Fruit fly (Drosophila melanogaster) whole organism, wandering third instar larva: Measurements from ENCODE around the gene Oatp74D.
A peak's percentile ranks its signal among the peaks of the same experiment; 100 is the strongest.

ENCODE experiments used
- CG32264 ChIP-seq: fragments of 200-800 bp; sonication (Bioruptor generic); optimal IDR thresholded peaks from 2 replicates; lab custom pipeline; 2016; ENCODE audit warnings: missing biosample characterization, missing genetic modification characterization
- CrebA ChIP-seq: fragments of 200-800 bp; sonication (Bioruptor generic); optimal IDR thresholded peaks from 2 replicates; lab custom pipeline; 2016; ENCODE audit warnings: missing biosample characterization, mild to moderate bottlenecking, missing genetic modification characterization, borderline replicate concordance
- Dfd ChIP-seq: fragments of >200 bp; optimal IDR thresholded peaks from 2 replicates; lab custom pipeline; 2017; ENCODE audit warnings: missing biosample characterization, missing genetic modification characterization
- GATAd ChIP-seq: sonication (Bioruptor generic); optimal IDR thresholded peaks from 2 replicates; lab custom pipeline; 2016; ENCODE audit warnings: missing biosample characterization, missing genetic modification characterization
- HLH106 ChIP-seq: fragments of 200-800 bp; optimal IDR thresholded peaks from 3 replicates; lab custom pipeline; 2019; ENCODE audit warnings: missing biosample characterization, mild to moderate bottlenecking, missing genetic modification characterization, moderate library complexity
- Hnf4 ChIP-seq: fragments of 200-800 bp; sonication (Bioruptor generic); optimal IDR thresholded peaks from 2 replicates; lab custom pipeline; 2016; ENCODE audit warnings: missing biosample characterization, mild to moderate bottlenecking, missing genetic modification characterization
- Hr78 ChIP-seq: fragments of >200 bp; optimal IDR thresholded peaks from 2 replicates; lab custom pipeline; 2017; ENCODE audit warnings: missing biosample characterization, missing genetic modification characterization
- Hr83 ChIP-seq: fragments of 200-300 bp; sonication (Bioruptor generic); optimal IDR thresholded peaks from 2 replicates; lab custom pipeline; 2016; ENCODE audit warnings: missing biosample characterization, mild to moderate bottlenecking, missing genetic modification characterization, moderate library complexity; ENCODE audit not compliant: poor library complexity, severe bottlenecking
- Jra ChIP-seq: sonication (Bioruptor generic); optimal IDR thresholded peaks from 2 replicates; lab custom pipeline; 2016; ENCODE audit warnings: missing biosample characterization, missing genetic modification characterization
- Mio ChIP-seq: sonication (Bioruptor generic); optimal IDR thresholded peaks from 2 replicates; lab custom pipeline; 2016; ENCODE audit warnings: missing biosample characterization, missing genetic modification characterization
- N ChIP-seq: fragments of >200 bp; optimal IDR thresholded peaks from 2 replicates; lab custom pipeline; 2018; ENCODE audit warnings: missing biosample characterization, missing external identifiers, missing genetic modification characterization
- OdsH ChIP-seq: fragments of 200-800 bp; sonication (Bioruptor generic); optimal IDR thresholded peaks from 2 replicates; lab custom pipeline; 2016; ENCODE audit warnings: missing biosample characterization, mild to moderate bottlenecking, missing genetic modification characterization
- Rel ChIP-seq, 2 experiments: fragments of 200-800 bp; sonication (Bioruptor generic) in 1 of 2; optimal IDR thresholded peaks; 2 replicates in 1 of 2; 3 replicates in 1 of 2; lab custom pipeline; 2016 to 2019; ENCODE audit warnings: mild to moderate bottlenecking in 2 of 2, missing biosample characterization in 2 of 2, missing genetic modification characterization in 2 of 2, moderate library complexity in 1 of 2
- Sp1 ChIP-seq: fragments of 200-800 bp; sonication (Bioruptor generic); optimal IDR thresholded peaks from 3 replicates; lab custom pipeline; 2019; ENCODE audit warnings: missing biosample characterization, mild to moderate bottlenecking, missing genetic modification characterization, moderate library complexity
- Vsx2 ChIP-seq: fragments of 200-300, 225-300 bp; sonication (Bioruptor generic); optimal IDR thresholded peaks from 2 replicates; lab custom pipeline; 2018; ENCODE audit warnings: missing biosample characterization, missing genetic modification characterization; ENCODE audit not compliant: partially characterized antibody
- br ChIP-seq: fragments of 200-800 bp; sonication (Bioruptor generic); optimal IDR thresholded peaks from 2 replicates; lab custom pipeline; 2016; ENCODE audit warnings: missing biosample characterization, missing genetic modification characterization
- brk ChIP-seq: fragments of 200-800 bp; sonication (Bioruptor generic); optimal IDR thresholded peaks from 2 replicates; lab custom pipeline; 2016; ENCODE audit warnings: missing biosample characterization, mild to moderate bottlenecking, missing genetic modification characterization
- dl ChIP-seq, 2 experiments: fragments of 175-275, 200-275 bp in 1 of 2; fragments of 200-275 bp in 1 of 2; sonication (Bioruptor generic); optimal IDR thresholded peaks; lab custom pipeline; 2018; ENCODE audit warnings: mild to moderate bottlenecking in 2 of 2, missing biosample characterization in 2 of 2, missing genetic modification characterization in 2 of 2, moderate library complexity in 2 of 2; ENCODE audit not compliant: partially characterized antibody in 2 of 2, insufficient read depth in 1 of 2
- dmrt93B ChIP-seq: fragments of 200-800 bp; sonication (Bioruptor generic); optimal IDR thresholded peaks from 2 replicates; lab custom pipeline; 2018; ENCODE audit warnings: missing biosample characterization, mild to moderate bottlenecking, missing genetic modification characterization
- dsf ChIP-seq: sonication (Bioruptor generic); optimal IDR thresholded peaks from 2 replicates; lab custom pipeline; 2016; ENCODE audit warnings: missing biosample characterization, missing genetic modification characterization, borderline replicate concordance
- ey ChIP-seq: fragments of 200-800 bp; sonication (Bioruptor generic); optimal IDR thresholded peaks from 2 replicates; lab custom pipeline; 2016; ENCODE audit warnings: missing biosample characterization, missing genetic modification characterization
- foxo ChIP-seq, 2 experiments: fragments of 200-800 bp; sonication (Bioruptor generic); optimal IDR thresholded peaks; 2 replicates in 1 of 2; 3 replicates in 1 of 2; lab custom pipeline; 2016 to 2017; ENCODE audit warnings: missing biosample characterization in 2 of 2, missing genetic modification characterization in 2 of 2
- fru ChIP-seq: fragments of 200-800 bp; sonication (Bioruptor generic); optimal IDR thresholded peaks from 3 replicates; lab custom pipeline; 2016; ENCODE audit warnings: missing biosample characterization, mild to moderate bottlenecking, missing genetic modification characterization
- h ChIP-seq: fragments of 200-800 bp; sonication (Bioruptor generic); optimal IDR thresholded peaks from 3 replicates; lab custom pipeline; 2016; ENCODE audit warnings: missing biosample characterization, mild to moderate bottlenecking, missing genetic modification characterization
- jim ChIP-seq: fragments of 175-275, 200-325 bp; sonication (Bioruptor generic); optimal IDR thresholded peaks from 2 replicates; lab custom pipeline; 2016; ENCODE audit warnings: missing biosample characterization, mild to moderate bottlenecking, missing genetic modification characterization
- lola ChIP-seq: fragments of >200 bp; optimal IDR thresholded peaks from 2 replicates; lab custom pipeline; 2017; ENCODE audit warnings: missing biosample characterization, missing genetic modification characterization
- psq ChIP-seq: fragments of 200-800 bp; sonication (Bioruptor generic); optimal IDR thresholded peaks from 3 replicates; lab custom pipeline; 2017; ENCODE audit warnings: missing biosample characterization, mild to moderate bottlenecking, missing genetic modification characterization, moderate library complexity
- sage ChIP-seq: fragments of 200-800 bp; sonication (Bioruptor generic); optimal IDR thresholded peaks from 2 replicates; lab custom pipeline; 2016; ENCODE audit warnings: missing biosample characterization, mild to moderate bottlenecking, missing genetic modification characterization
- sv ChIP-seq: fragments of 200-800 bp; sonication (Bioruptor generic); optimal IDR thresholded peaks from 3 replicates; lab custom pipeline; 2016; ENCODE audit warnings: missing biosample characterization, missing genetic modification characterization
- tai ChIP-seq: sonication (Bioruptor generic); optimal IDR thresholded peaks from 2 replicates; lab custom pipeline; 2016; ENCODE audit warnings: missing biosample characterization, missing genetic modification characterization
- usp ChIP-seq: fragments of >200 bp; optimal IDR thresholded peaks from 2 replicates; lab custom pipeline; 2017; ENCODE audit warnings: missing biosample characterization, missing genetic modification characterization
- woc ChIP-seq: sonication (Bioruptor generic); optimal IDR thresholded peaks from 2 replicates; lab custom pipeline; 2016; ENCODE audit warnings: missing biosample characterization, mild to moderate bottlenecking, missing genetic modification characterization

Gene Oatp74D

dm6 chr3L:17533745-17534144 is 46.8 kb downstream of the Oatp74D start:
- no peak for TF ChIP-seq dsf
- TF ChIP-seq ey, result no peak
- TF ChIP-seq lola (GFP tag; lab: Kevin White, UChicago), result no peak
- no peak for TF ChIP-seq woc

- no peak for TF ChIP-seq Vsx2 (GFP tag; lab: Kevin White, UChicago)
- no peak for TF ChIP-seq Dfd (GFP tag; lab: Kevin White, UChicago)
- no peak for TF ChIP-seq fru
- TF ChIP-seq Rel (GFP tag; optimal IDR thresholded peaks at IDR 0.05; lab: Kevin White, UChicago), result no peak
- TF ChIP-seq Rel (tag; optimal IDR thresholded peaks at IDR 0.05; lab: Kevin White, UChicago), result no peak
- no peak for TF ChIP-seq usp (GFP tag; lab: Kevin White, UChicago)
- no peak for TF ChIP-seq dsf
- TF ChIP-seq Hr83 (GFP tag; lab: Kevin White, UChicago), result no peak
- TF ChIP-seq tai (GFP tag; lab: Kevin White, UChicago), result no peak
- TF ChIP-seq N (GFP tag; lab: Kevin White, UChicago), result no peak
- TF ChIP-seq sage (GFP tag; lab: Kevin White, UChicago), result no peak
- no peak for TF ChIP-seq psq (GFP tag; lab: Kevin White, UChicago)
Measured at dm6 chr3L:17534396-17534795, 47.5 kb downstream of the Oatp74D start.

dm6 chr3L:17535768-17536167 is 48.9 kb downstream of the Oatp74D start:
- no peak for TF ChIP-seq GATAd
- no peak for TF ChIP-seq CrebA (GFP tag; lab: Kevin White, UChicago)
- TF ChIP-seq Hr83 (GFP tag; lab: Kevin White, UChicago), result no peak
- no peak for TF ChIP-seq jim (GFP tag; lab: Kevin White, UChicago)
- TF ChIP-seq tai (GFP tag; lab: Kevin White, UChicago), result no peak
- TF ChIP-seq CG32264 (GFP tag; lab: Kevin White, UChicago), result no peak
- no peak for TF ChIP-seq h (GFP tag; lab: Kevin White, UChicago)
- TF ChIP-seq usp (GFP tag; lab: Kevin White, UChicago), result no peak
- no peak for TF ChIP-seq Rel (GFP tag; optimal IDR thresholded peaks at IDR 0.05; lab: Kevin White, UChicago)
- TF ChIP-seq Rel (tag; optimal IDR thresholded peaks at IDR 0.05; lab: Kevin White, UChicago), result no peak
- TF ChIP-seq psq (GFP tag; lab: Kevin White, UChicago), result no peak
- no peak for TF ChIP-seq OdsH
- TF ChIP-seq dmrt93B, result no peak
- no peak for TF ChIP-seq ey
- no peak for TF ChIP-seq Vsx2 (GFP tag; lab: Kevin White, UChicago)
- no peak for TF ChIP-seq Hr78 (GFP tag; lab: Kevin White, UChicago)
- TF ChIP-seq dl (GFP tag; optimal IDR thresholded peaks at IDR 0.05; lab: Kevin White, UChicago; ENCODE audit: insufficient read depth in 1 of 2, partially characterized antibody in 2 of 2), result no peak

dm6 chr3L:17538250-17538649 is 51.3 kb downstream of the Oatp74D start:
- TF ChIP-seq sv (GFP tag; lab: Kevin White, UChicago), result no peak

dm6 chr3L:17538907-17539306 is 52.0 kb downstream of the Oatp74D start:
- TF ChIP-seq Rel (GFP tag; optimal IDR thresholded peaks at IDR 0.05; lab: Kevin White, UChicago) (no peak), Rel (tag; optimal IDR thresholded peaks at IDR 0.05; lab: Kevin White, UChicago) (peak; percentile 72), Dfd (GFP tag; lab: Kevin White, UChicago) (no peak)

- TF ChIP-seq Sp1 (GFP tag; lab: Kevin White, UChicago) (no peak), dl (GFP tag; optimal IDR thresholded peaks at IDR 0.05; lab: Kevin White, UChicago; ENCODE audit: insufficient read depth in 1 of 2, partially characterized antibody in 2 of 2) (no peak), brk (no peak), br (GFP tag; lab: Kevin White, UChicago) (no peak), CG32264 (GFP tag; lab: Kevin White, UChicago) (no peak), foxo (GFP tag; optimal IDR thresholded peaks at IDR 0.05; lab: Kevin White, UChicago) (no peak), ey (no peak), sv (GFP tag; lab: Kevin White, UChicago) (no peak), Hnf4 (GFP tag; lab: Kevin White, UChicago) (no peak), h (GFP tag; lab: Kevin White, UChicago) (no peak), Rel (GFP tag; optimal IDR thresholded peaks at IDR 0.05; lab: Kevin White, UChicago) (no peak), Rel (tag; optimal IDR thresholded peaks at IDR 0.05; lab: Kevin White, UChicago) (no peak), Mio (GFP tag; lab: Kevin White, UChicago) (no peak), HLH106 (tag; lab: Kevin White, UChicago) (no peak), Jra (GFP tag; lab: Kevin White, UChicago) (no peak), sage (GFP tag; lab: Kevin White, UChicago) (no peak), jim (GFP tag; lab: Kevin White, UChicago) (no peak), Dfd (GFP tag; lab: Kevin White, UChicago) (no peak), GATAd (no peak), woc (no peak), lola (GFP tag; lab: Kevin White, UChicago) (no peak)
Measured at dm6 chr3L:17540004-17540403, 53.1 kb downstream of the Oatp74D start.
